Fruit fly (Drosophila melanogaster): ENCODE data around the gene Neb-cGP.

Gene Neb-cGP

DNA sequence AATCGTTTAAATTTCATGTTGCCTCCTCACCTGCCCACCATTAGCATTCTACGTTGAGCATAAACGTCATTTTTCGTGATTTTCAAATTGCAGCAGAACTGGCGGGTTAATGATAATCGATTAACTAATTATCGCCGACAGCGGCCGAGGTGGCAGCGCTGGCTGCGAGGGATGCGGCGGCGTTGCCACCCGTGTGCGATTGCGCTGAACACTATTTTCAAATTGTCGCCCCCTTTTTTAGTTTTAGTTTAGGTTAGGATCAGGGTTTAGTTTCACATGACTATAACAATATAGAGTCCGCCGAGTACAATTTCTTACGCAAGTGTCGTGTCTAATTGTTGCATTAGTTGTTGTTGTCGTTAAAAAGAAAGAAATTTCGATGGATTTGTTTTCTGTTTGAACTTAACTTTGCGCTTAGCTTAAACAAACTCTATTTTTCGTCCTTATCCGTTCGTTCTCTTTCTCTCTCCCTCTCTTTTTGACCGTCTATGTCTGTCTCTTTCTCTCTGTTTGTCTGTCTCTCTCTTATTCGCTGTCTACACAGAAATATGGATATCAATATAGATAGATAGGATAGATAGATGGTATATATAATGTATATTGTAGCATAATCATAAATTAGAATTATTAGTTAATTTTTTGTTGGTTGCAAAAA is 2.6 kb downstream of the Neb-cGP start (continued):
- 0 out of 2 replicates have a peak, but pooled peaks have one; percentile 29 for TF ChIP-seq Atf6 (GFP tag; IDR thresholded peaks at IDR 0.05)
- no peak for TF ChIP-seq Dip3 (GFP tag; optimal IDR thresholded peaks at IDR 0.05)
- TF ChIP-seq CG18619 (GFP tag; optimal IDR thresholded peaks at IDR 0.05) = no peak
- no peak for TF ChIP-seq ind (GFP tag; optimal IDR thresholded peaks at IDR 0.05)
- TF ChIP-seq CG11560 (tag; IDR thresholded peaks at IDR 0.05) = peak; percentile 14; the same call in 1 of the 3 replicates
- TF ChIP-seq CG18599 (GFP tag; optimal IDR thresholded peaks at IDR 0.05) = peak; percentile 16
- no peak for TF ChIP-seq stc (GFP tag; IDR thresholded peaks at IDR 0.05)
- peak; percentile 59 for TF ChIP-seq BEAF-32 (GFP tag; optimal IDR thresholded peaks at IDR 0.05)
- no peak for TF ChIP-seq trh (GFP tag; optimal IDR thresholded peaks at IDR 0.05)
- TF ChIP-seq vfl (GFP tag; optimal IDR thresholded peaks at IDR 0.05) = no peak
- no peak for TF ChIP-seq Dad (GFP tag; optimal IDR thresholded peaks at IDR 0.05)
- TF ChIP-seq CG2199 (GFP tag; IDR thresholded peaks at IDR 0.05) = no peak
- no peak for TF ChIP-seq Abd-B (GFP tag; optimal IDR thresholded peaks at IDR 0.05)
- no peak for TF ChIP-seq Oaz (GFP tag; IDR thresholded peaks at IDR 0.05)
- TF ChIP-seq cwo (GFP tag; optimal IDR thresholded peaks at IDR 0.05) = no peak
- TF ChIP-seq nom (GFP tag; optimal IDR thresholded peaks at IDR 0.05) = no peak
- peak; percentile 20 for TF ChIP-seq pnt (GFP tag; optimal IDR thresholded peaks at IDR 0.05)
- TF ChIP-seq pum (GFP tag; optimal IDR thresholded peaks at IDR 0.05) = no peak
- no peak for TF ChIP-seq D (optimal IDR thresholded peaks at IDR 0.05)
- TF ChIP-seq D (GFP tag; optimal IDR thresholded peaks at IDR 0.05) = no peak
- TF ChIP-seq repo (GFP tag; optimal IDR thresholded peaks at IDR 0.05) = no peak
- TF ChIP-seq CG33213 (GFP tag; optimal IDR thresholded peaks at IDR 0.05) = peak; percentile 15
- TF ChIP-seq CG42726 (GFP tag; IDR thresholded peaks at IDR 0.05; ENCODE audit: partially characterized antibody) = no peak
- TF ChIP-seq HLH3B (GFP tag; IDR thresholded peaks at IDR 0.05) = no peak
- no peak for TF ChIP-seq pros (GFP tag; optimal IDR thresholded peaks at IDR 0.05)
- 0 out of 2 replicates have a peak, but pooled peaks have one; percentile 21 for TF ChIP-seq sob (GFP tag; IDR thresholded peaks at IDR 0.05)
- TF ChIP-seq tx (GFP tag; optimal IDR thresholded peaks at IDR 0.05) = no peak
- no peak for TF ChIP-seq Hand (GFP tag; optimal IDR thresholded peaks at IDR 0.05)
- no peak for TF ChIP-seq jing (GFP tag; optimal IDR thresholded peaks at IDR 0.05)
- no peak for TF ChIP-seq maf-S (GFP tag; optimal IDR thresholded peaks at IDR 0.05)
- no peak for TF ChIP-seq az2 (GFP tag; optimal IDR thresholded peaks at IDR 0.05)
- TF ChIP-seq toy (GFP tag; IDR thresholded peaks at IDR 0.05) = no peak
- peak; percentile 55; the same call in 1 of the 2 replicates for TF ChIP-seq nerfin-2 (GFP tag; IDR thresholded peaks at IDR 0.05; ENCODE audit: partially characterized antibody)
- no peak for TF ChIP-seq CG10654 (GFP tag; optimal IDR thresholded peaks at IDR 0.05)
- TF ChIP-seq Nf-YA (GFP tag; IDR thresholded peaks at IDR 0.05) = no peak
- TF ChIP-seq CG1602 (GFP tag; optimal IDR thresholded peaks at IDR 0.05) = no peak
- peak; percentile 52 for TF ChIP-seq en (GFP tag; optimal IDR thresholded peaks at IDR 0.05)
- no peak for TF ChIP-seq Blimp-1 (GFP tag; optimal IDR thresholded peaks at IDR 0.05)
- TF ChIP-seq onecut (GFP tag; IDR thresholded peaks at IDR 0.05) = peak; percentile 35; the same call in 1 of the 2 replicates
- no peak for TF ChIP-seq tio (GFP tag; optimal IDR thresholded peaks at IDR 0.05)
- no peak for TF ChIP-seq CG12219 (GFP tag; optimal IDR thresholded peaks at IDR 0.05)
- no peak for TF ChIP-seq CG30431 (GFP tag; optimal IDR thresholded peaks at IDR 0.05)
- TF ChIP-seq caup (GFP tag; optimal IDR thresholded peaks at IDR 0.05; ENCODE audit: severe bottlenecking) = no peak
- TF ChIP-seq Dbx (GFP tag; IDR thresholded peaks at IDR 0.05) = no peak
- TF ChIP-seq nmo (GFP tag; optimal IDR thresholded peaks at IDR 0.05) = peak; percentile 22
- no peak for TF ChIP-seq Trl (optimal IDR thresholded peaks at IDR 0.05)
- TF ChIP-seq Trl (GFP tag; optimal IDR thresholded peaks at IDR 0.05) = peak; percentile 23
- no peak for TF ChIP-seq Hr3 (GFP tag; optimal IDR thresholded peaks at IDR 0.05)
- TF ChIP-seq Xbp1 (GFP tag; optimal IDR thresholded peaks at IDR 0.05) = no peak
- no peak for TF ChIP-seq abd-A (tag; optimal IDR thresholded peaks at IDR 0.05)
- no peak for TF ChIP-seq lmd (GFP tag; IDR thresholded peaks at IDR 0.05)
